Worm (Caenorhabditis elegans): Measurements from ENCODE around the gene T13B5.9.
"Not testable (repeated sequence)": the region's sequence is repeated elsewhere in the genome, so short reads cannot be mapped to it uniquely, and the experiment has no call there.

ce11 chrII:1054724-1055123 is 49.6 kb downstream of the T13B5.9 start, which contains the start of gene K02E7.7:
- TF ChIP-seq cog-1 (tag; optimal IDR thresholded peaks at IDR 0.05); ztf-23 (GFP tag; IDR thresholded peaks at IDR 0.05): not testable (repeated sequence)
